Fruit fly (Drosophila melanogaster) whole organism, embryonic: Measurements from ENCODE around the gene CG10274.
A peak's percentile ranks its signal among the peaks of the same experiment; 100 is the strongest.

ENCODE experiments used
- Adf1 ChIP-seq: fragments of 200-800 bp; sonication (Bioruptor generic); IDR thresholded peaks from 2 replicates; pipeline ENCODE4 v1.3.6; 2022; ENCODE audit warnings: missing biosample characterization, missing genetic modification characterization
- Aef1 ChIP-seq: fragments of 200-800 bp; sonication (Bioruptor generic); IDR thresholded peaks from 3 replicates; pipeline ENCODE4 v1.3.6; 2022; ENCODE audit warnings: missing biosample characterization, missing genetic modification characterization
- CG1024 ChIP-seq: fragments of 200-800 bp; sonication (Bioruptor generic); IDR thresholded peaks from 2 replicates; pipeline ENCODE4 v1.3.6; 2022; ENCODE audit warnings: missing biosample characterization, missing genetic modification characterization
- CG11695 ChIP-seq: fragments of 200-800 bp; sonication (Bioruptor generic); IDR thresholded peaks from 3 replicates; pipeline ENCODE4 v1.3.6; 2022; ENCODE audit warnings: missing biosample characterization, missing genetic modification characterization
- CG13624 ChIP-seq: fragments of 200-800 bp; sonication (Bioruptor generic); optimal IDR thresholded peaks from 2 replicates; lab custom pipeline; 2016; ENCODE audit warnings: missing biosample characterization, missing genetic modification characterization
- CG14710 ChIP-seq: fragments of 200-800 bp; sonication (Bioruptor generic); optimal IDR thresholded peaks from 3 replicates; lab custom pipeline; 2019; ENCODE audit warnings: missing biosample characterization, mild to moderate bottlenecking, missing genetic modification characterization, moderate library complexity
- CG14965 ChIP-seq: fragments of 200-800 bp; sonication (Bioruptor generic); optimal IDR thresholded peaks from 2 replicates; lab custom pipeline; 2016; ENCODE audit warnings: missing biosample characterization, missing genetic modification characterization, borderline replicate concordance
- CG15011 ChIP-seq: fragments of 200-800 bp; sonication (Bioruptor generic); optimal IDR thresholded peaks from 3 replicates; lab custom pipeline; 2018; ENCODE audit warnings: missing biosample characterization, mild to moderate bottlenecking, missing genetic modification characterization
- CG2120 ChIP-seq: fragments of 200-800 bp; sonication (Bioruptor generic); optimal IDR thresholded peaks from 3 replicates; lab custom pipeline; 2016; ENCODE audit warnings: missing biosample characterization, missing genetic modification characterization
- CG2202 ChIP-seq: fragments of 200-800 bp; sonication (Bioruptor generic); optimal IDR thresholded peaks from 2 replicates; lab custom pipeline; 2018; ENCODE audit warnings: missing biosample characterization, mild to moderate bottlenecking, missing genetic modification characterization
- CG2678 ChIP-seq: fragments of 200-800 bp; sonication (Bioruptor generic); optimal IDR thresholded peaks from 3 replicates; lab custom pipeline; 2019; ENCODE audit warnings: missing biosample characterization, mild to moderate bottlenecking, missing genetic modification characterization, moderate library complexity
- CG33557 ChIP-seq: fragments of 200-800 bp; sonication (Bioruptor generic); optimal IDR thresholded peaks from 2 replicates; lab custom pipeline; 2019; ENCODE audit warnings: missing biosample characterization, mild to moderate bottlenecking, missing genetic modification characterization, moderate library complexity
- CG6272 ChIP-seq: fragments of 200-800 bp; sonication (Bioruptor generic); IDR thresholded peaks from 2 replicates; pipeline ENCODE4 v1.3.6; 2022; ENCODE audit warnings: missing biosample characterization, missing genetic modification characterization
- CG6683 ChIP-seq: fragments of 200-800 bp; sonication (Bioruptor generic); optimal IDR thresholded peaks from 2 replicates; lab custom pipeline; 2017; ENCODE audit warnings: missing biosample characterization, mild to moderate bottlenecking, missing genetic modification characterization, missing genetic modification reagents
- CG6765 ChIP-seq: fragments of 200-800 bp; sonication (Bioruptor generic); optimal IDR thresholded peaks from 3 replicates; lab custom pipeline; 2017; ENCODE audit warnings: missing biosample characterization, mild to moderate bottlenecking, missing genetic modification characterization
- CG8765 ChIP-seq: fragments of 200-800 bp; sonication (Bioruptor generic); IDR thresholded peaks from 2 replicates; pipeline ENCODE4 v1.3.6; 2022; ENCODE audit warnings: missing biosample characterization, missing genetic modification characterization
- CG8944 ChIP-seq: fragments of 200-800 bp; sonication (Bioruptor generic); optimal IDR thresholded peaks from 3 replicates; lab custom pipeline; 2016; ENCODE audit warnings: missing biosample characterization, missing genetic modification characterization
- CG9797 ChIP-seq: fragments of 200-800 bp; sonication (Bioruptor generic); optimal IDR thresholded peaks from 3 replicates; lab custom pipeline; 2018; ENCODE audit warnings: missing biosample characterization, mild to moderate bottlenecking, missing genetic modification characterization
- CrebB ChIP-seq: fragments of 200-800 bp; sonication (Bioruptor generic); optimal IDR thresholded peaks from 3 replicates; lab custom pipeline; 2018; ENCODE audit warnings: missing biosample characterization, mild to moderate bottlenecking, missing genetic modification characterization
- Dbx ChIP-seq: fragments of 200-800 bp; sonication (Bioruptor generic); IDR thresholded peaks from 3 replicates; pipeline ENCODE4 v1.3.6; 2022; ENCODE audit warnings: missing biosample characterization, missing genetic modification characterization
- Dll ChIP-seq: fragments of 200-800 bp; sonication (Bioruptor generic); IDR thresholded peaks from 4 replicates; pipeline ENCODE4 v1.3.6; 2022; ENCODE audit warnings: missing biosample characterization, missing genetic modification characterization; ENCODE audit not compliant: partially characterized antibody
- Doc3 ChIP-seq: fragments of 200-800 bp; sonication (Bioruptor generic); IDR thresholded peaks from 3 replicates; pipeline ENCODE4 v1.3.6; 2022; ENCODE audit warnings: missing biosample characterization, missing genetic modification characterization; ENCODE audit not compliant: partially characterized antibody
- Drgx ChIP-seq: fragments of 200-800 bp; sonication (Bioruptor generic); IDR thresholded peaks from 2 replicates; pipeline ENCODE4 v1.3.6; 2022; ENCODE audit warnings: missing biosample characterization, missing genetic modification characterization
- Fer2 ChIP-seq: fragments of 200-800 bp; sonication (Bioruptor generic); optimal IDR thresholded peaks from 2 replicates; lab custom pipeline; 2018; ENCODE audit warnings: missing biosample characterization, mild to moderate bottlenecking, missing genetic modification characterization, moderate library complexity
- Jarid2 ChIP-seq: fragments of 200-800 bp; sonication (Bioruptor generic); optimal IDR thresholded peaks from 3 replicates; lab custom pipeline; 2017; ENCODE audit warnings: mild to moderate bottlenecking, missing biosample characterization, missing genetic modification reagents, missing genetic modification characterization
- Lhr ChIP-seq: fragments of 200-800 bp; sonication (Bioruptor generic); optimal IDR thresholded peaks from 3 replicates; lab custom pipeline; 2017; ENCODE audit warnings: mild to moderate bottlenecking, missing biosample characterization, missing genetic modification reagents, missing genetic modification characterization
- Ptx1 ChIP-seq: fragments of 200-800 bp; sonication (Bioruptor generic); IDR thresholded peaks from 2 replicates; pipeline ENCODE4 v1.3.6; 2022; ENCODE audit warnings: missing biosample characterization, missing genetic modification characterization
- Six4 ChIP-seq: fragments of 200-800 bp; sonication (Bioruptor generic); optimal IDR thresholded peaks from 2 replicates; lab custom pipeline; 2016; ENCODE audit warnings: missing biosample characterization, missing genetic modification characterization
- Sry-β ChIP-seq: fragments of 200-800 bp; sonication (Bioruptor generic); optimal IDR thresholded peaks from 2 replicates; lab custom pipeline; 2018; ENCODE audit warnings: missing biosample characterization, mild to moderate bottlenecking, missing genetic modification characterization, moderate library complexity
- Xbp1 ChIP-seq: fragments of 200-800 bp; sonication (Bioruptor generic); optimal IDR thresholded peaks from 3 replicates; lab custom pipeline; 2016; ENCODE audit warnings: missing biosample characterization, mild to moderate bottlenecking, missing genetic modification characterization
- aop ChIP-seq: fragments of 200-800 bp; sonication (Bioruptor generic); IDR thresholded peaks from 2 replicates; pipeline ENCODE4 v1.3.6; 2022; ENCODE audit warnings: missing biosample characterization, missing genetic modification characterization
- ara ChIP-seq: fragments of 200-800 bp; sonication (Bioruptor generic); IDR thresholded peaks from 2 replicates; pipeline ENCODE4 v1.3.6; 2022; ENCODE audit warnings: missing biosample characterization, missing genetic modification characterization
- ase ChIP-seq: fragments of 200-800 bp; sonication (Bioruptor generic); IDR thresholded peaks from 3 replicates; pipeline ENCODE4 v1.3.6; 2022; ENCODE audit warnings: missing biosample characterization, missing genetic modification characterization
- bab2 ChIP-seq: fragments of 200-800 bp; sonication (Bioruptor generic); optimal IDR thresholded peaks from 2 replicates; lab custom pipeline; 2016; ENCODE audit warnings: missing biosample characterization, missing genetic modification characterization
- da ChIP-seq: fragments of 200-800 bp; sonication (Bioruptor generic); optimal IDR thresholded peaks from 2 replicates; lab custom pipeline; 2016; ENCODE audit warnings: missing biosample characterization, missing genetic modification characterization
- dan ChIP-seq: fragments of 200-800 bp; sonication (Bioruptor generic); IDR thresholded peaks from 2 replicates; pipeline ENCODE4 v1.3.6; 2022; ENCODE audit warnings: missing biosample characterization, missing genetic modification characterization
- dati ChIP-seq: fragments of 200-800 bp; sonication (Bioruptor generic); IDR thresholded peaks from 2 replicates; pipeline ENCODE4 v1.3.6; 2022; ENCODE audit warnings: missing biosample characterization, missing genetic modification characterization
- dmrt99B ChIP-seq: fragments of 200-800 bp; sonication (Bioruptor generic); optimal IDR thresholded peaks from 2 replicates; lab custom pipeline; 2018; ENCODE audit warnings: missing biosample characterization, mild to moderate bottlenecking, missing genetic modification characterization, moderate library complexity
- en ChIP-seq: fragments of 200-800 bp; sonication (Bioruptor generic); optimal IDR thresholded peaks from 2 replicates; lab custom pipeline; 2016; ENCODE audit warnings: missing biosample characterization, missing genetic modification characterization
- eyg ChIP-seq: fragments of 200-800 bp; sonication (Bioruptor generic); optimal IDR thresholded peaks from 3 replicates; lab custom pipeline; 2016; ENCODE audit warnings: missing biosample characterization, missing genetic modification characterization
- gce ChIP-seq: fragments of 200-800 bp; sonication (Bioruptor generic); IDR thresholded peaks from 3 replicates; pipeline ENCODE4 v1.3.6; 2022; ENCODE audit warnings: missing biosample characterization, missing genetic modification characterization
- ind ChIP-seq: fragments of 200-800 bp; sonication (Bioruptor generic); optimal IDR thresholded peaks from 3 replicates; lab custom pipeline; 2016; ENCODE audit warnings: missing biosample characterization, missing genetic modification characterization
- mirr ChIP-seq: fragments of 200-800 bp; sonication (Bioruptor generic); optimal IDR thresholded peaks from 3 replicates; lab custom pipeline; 2018; ENCODE audit warnings: missing biosample characterization, mild to moderate bottlenecking, missing genetic modification characterization
- onecut ChIP-seq: fragments of 200-800 bp; sonication (Bioruptor generic); IDR thresholded peaks from 2 replicates; pipeline ENCODE4 v1.3.6; 2022; ENCODE audit warnings: missing biosample characterization, missing genetic modification characterization
- pan ChIP-seq, 4 experiments: fragments of >200 bp in 3 of 4; fragments of 200-800 bp in 1 of 4; sonication (Bioruptor generic) in 1 of 4; optimal IDR thresholded peaks in 3 of 4; IDR thresholded peaks in 1 of 4; 2 replicates each; pipeline versions ENCODE4 v1.3.6 to Lab custom; 2017 to 2022; ENCODE audit warnings: missing biosample characterization in 2 of 4, missing genetic modification characterization in 2 of 4, mixed read lengths in 1 of 4
- prd ChIP-seq, 3 experiments: fragments of >200 bp in 2 of 3; fragments of 200-800 bp in 1 of 3; sonication (Bioruptor generic) in 1 of 3; optimal IDR thresholded peaks in 2 of 3; IDR thresholded peaks in 1 of 3; 2 replicates in 2 of 3; 3 replicates in 1 of 3; pipeline versions ENCODE4 v1.3.6 to Lab custom; 2017 to 2022; ENCODE audit warnings: missing biosample characterization in 1 of 3, missing genetic modification characterization in 1 of 3
- sens ChIP-seq: fragments of 200-800 bp; sonication (Bioruptor generic); peaks from one replicate; lab custom pipeline; 2016; ENCODE audit warnings: missing biosample characterization, missing genetic modification characterization
- shn ChIP-seq: fragments of 200-800 bp; sonication (Bioruptor generic); optimal IDR thresholded peaks from 3 replicates; lab custom pipeline; 2016; ENCODE audit warnings: missing biosample characterization, missing genetic modification characterization
- sisA ChIP-seq: fragments of 200-800 bp; sonication (Bioruptor generic); IDR thresholded peaks from 2 replicates; pipeline ENCODE4 v1.3.6; 2022; ENCODE audit warnings: missing biosample characterization, missing genetic modification characterization
- vfl ChIP-seq: fragments of 200-800 bp; sonication (Bioruptor generic); optimal IDR thresholded peaks from 2 replicates; lab custom pipeline; 2016; ENCODE audit warnings: missing biosample characterization, missing genetic modification characterization

Gene CG10274

dm6 chr3L:6181776-6182175 lies at the start of gene CG10274 (continued):
- TF ChIP-seq CG8765 (no peak), CG14965 (GFP tag; lab: Kevin White, UChicago) (no peak), gce (GFP tag; lab: Robert Waterston, UW) (no peak), shn (GFP tag; lab: Kevin White, UChicago) (peak; percentile 70), Sry-β (GFP tag; lab: Kevin White, UChicago) (peak; percentile 100), CG2202 (peak; percentile 57), CG15011 (GFP tag; lab: Kevin White, UChicago) (no peak), CG2120 (GFP tag; lab: Kevin White, UChicago) (peak; percentile 91), onecut (GFP tag; lab: Robert Waterston, UW) (no peak), vfl (no peak), CG6683 (peak; percentile 39), ara (GFP tag; lab: Robert Waterston, UW) (no peak), bab2 (peak; percentile 67), CG33557 (peak; percentile 73), dati (GFP tag; lab: Robert Waterston, UW) (no peak), Dbx (GFP tag; lab: Robert Waterston, UW) (peak; percentile 81), CG13624 (GFP tag; lab: Kevin White, UChicago) (peak; percentile 79), Ptx1 (GFP tag; lab: Robert Waterston, UW) (peak; percentile 76), dmrt99B (no peak), CG14710 (tag; lab: Kevin White, UChicago) (peak; percentile 86), CG2678 (tag; lab: Kevin White, UChicago) (no peak), ase (GFP tag; lab: Robert Waterston, UW) (0 out of 3 replicates have a peak, but pooled peaks have one; percentile 13), aop (no peak), CrebB (tag; lab: Kevin White, UChicago) (peak; percentile 38), Aef1 (GFP tag; lab: Robert Waterston, UW) (peak; percentile 61), Jarid2 (GFP tag; lab: Kevin White, UChicago) (no peak), Doc3 (GFP tag; lab: Robert Waterston, UW) (no peak), CG9797 (GFP tag; lab: Kevin White, UChicago) (peak; percentile 24), da (GFP tag; lab: Kevin White, UChicago) (peak; percentile 30), Adf1 (GFP tag; lab: Robert Waterston, UW) (no peak; the same call in 1 of the 2 replicates), CG11695 (GFP tag; lab: Robert Waterston, UW) (no peak), pan (optimal IDR thresholded peaks at IDR 0.05; lab: Kevin White, UChicago) (no peak), pan (GFP tag; optimal IDR thresholded peaks at IDR 0.05 in 1 of 2, IDR thresholded peaks at IDR 0.05 in 1 of 2) (peak in 1 of 2 experiments; percentile 55), Dll (GFP tag; lab: Robert Waterston, UW) (no peak), ind (GFP tag; lab: Kevin White, UChicago) (peak; percentile 83), eyg (no peak), Drgx (GFP tag; lab: Robert Waterston, UW) (peak; percentile 37; the same call in 1 of the 2 replicates), CG1024 (GFP tag; lab: Robert Waterston, UW) (0 out of 2 replicates have a peak, but pooled peaks have one; percentile 26), CG8944 (GFP tag; lab: Kevin White, UChicago) (peak; percentile 63), sisA (GFP tag; lab: Robert Waterston, UW) (peak; percentile 73), CG6765 (GFP tag; lab: Kevin White, UChicago) (peak; percentile 43), CG6272 (0 out of 2 replicates have a peak, but pooled peaks have one; percentile 47), Lhr (GFP tag; lab: Kevin White, UChicago) (peak; percentile 55), sens (GFP tag; lab: Kevin White, UChicago) (peak; percentile 96), Six4 (GFP tag; lab: Kevin White, UChicago) (peak; percentile 66), Fer2 (peak; percentile 72), Xbp1 (peak; percentile 87), prd (optimal IDR thresholded peaks at IDR 0.05; lab: Kevin White, UChicago) (no peak), prd (GFP tag; IDR thresholded peaks at IDR 0.05; lab: Robert Waterston, UW) (peak; percentile 82), en (GFP tag; lab: Kevin White, UChicago) (no peak), dan (GFP tag; lab: Robert Waterston, UW) (no peak), mirr (no peak)
